Worm (Caenorhabditis elegans) whole organism, young adult: ENCODE results near the gene T02H6.7.

ENCODE experiments used
- C17E4.6 ChIP-seq: fragments of 200-800 bp; sonication (Bioruptor generic); IDR thresholded peaks from 2 replicates; pipeline ENCODE4 v1.3.6; 2022; ENCODE audit warnings: missing genetic modification reagents, missing genetic modification characterization, missing compliant biosample characterization
- T07F8.4 ChIP-seq: sonication (generic microtip); optimal IDR thresholded peaks from 2 replicates; lab custom pipeline; 2016; ENCODE audit warnings: mild to moderate bottlenecking, missing genetic modification characterization, moderate library complexity, missing compliant biosample characterization
- ZK185.1 ChIP-seq: sonication (generic microtip); optimal IDR thresholded peaks from 2 replicates; lab custom pipeline; 2016; ENCODE audit warnings: mild to moderate bottlenecking, missing genetic modification characterization, missing compliant biosample characterization; ENCODE audit not compliant: poor library complexity, severe bottlenecking
- ama-1 ChIP-seq, 3 experiments: fragments of 150-350 bp in 1 of 3; sonication (generic microtip) in 2 of 3; optimal IDR thresholded peaks; 2 replicates each; lab custom pipeline; 2014 to 2018; ENCODE audit warnings: missing biosample characterization in 2 of 3, missing genetic modification characterization in 2 of 3, missing genetic modification reagents in 2 of 3
- aptf-3 ChIP-seq: fragments of 200-800 bp; sonication (Bioruptor generic); IDR thresholded peaks from 2 replicates; pipeline ENCODE4 v1.3.6; 2022; ENCODE audit warnings: missing genetic modification characterization, missing compliant biosample characterization
- ceh-79 ChIP-seq: sonication (generic microtip); optimal IDR thresholded peaks from 2 replicates; lab custom pipeline; 2017; ENCODE audit warnings: mild to moderate bottlenecking, missing genetic modification characterization, missing compliant biosample characterization
- dpl-1 ChIP-seq: fragments of 150-350 bp; optimal IDR thresholded peaks from 2 replicates; lab custom pipeline; 2014; ENCODE audit warnings: missing biosample characterization, missing genetic modification reagents, missing genetic modification characterization
- egl-18 ChIP-seq: fragments of 200-800 bp; sonication (Bioruptor generic); IDR thresholded peaks from 2 replicates; pipeline ENCODE4 v1.3.6; 2022; ENCODE audit warnings: missing genetic modification reagents, missing genetic modification characterization, missing compliant biosample characterization
- hmg-1.2 ChIP-seq: fragments of 200-800 bp; sonication (Bioruptor generic); IDR thresholded peaks from 2 replicates; pipeline ENCODE4 v1.3.6; 2022; ENCODE audit warnings: missing genetic modification reagents, missing genetic modification characterization, missing compliant biosample characterization
- let-526 ChIP-seq: fragments of 200-800 bp; sonication (Bioruptor generic); IDR thresholded peaks from 2 replicates; pipeline ENCODE4 v1.3.6; 2022; ENCODE audit warnings: missing genetic modification reagents, missing genetic modification characterization, missing compliant biosample characterization
- let-607 ChIP-seq, 2 experiments: fragments of 200-800 bp in 1 of 2; sonication (Bioruptor generic) in 1 of 2; sonication (generic microtip) in 1 of 2; optimal IDR thresholded peaks; 2 replicates each; lab custom pipeline; 2016 to 2018; ENCODE audit warnings: mild to moderate bottlenecking in 2 of 2, missing compliant biosample characterization in 2 of 2, missing genetic modification characterization in 2 of 2, moderate library complexity in 2 of 2, missing genotype in 1 of 2
- madf-6 ChIP-seq: fragments of 200-800 bp; sonication (Bioruptor generic); IDR thresholded peaks from 2 replicates; pipeline ENCODE4 v1.3.6; 2022; ENCODE audit warnings: missing genetic modification reagents, missing genetic modification characterization, missing compliant biosample characterization
- sea-2 ChIP-seq: fragments of 200-800 bp; sonication (Bioruptor generic); IDR thresholded peaks from 2 replicates; pipeline ENCODE4 v1.3.6; 2022; ENCODE audit warnings: missing genetic modification characterization, missing compliant biosample characterization
- zim-3 ChIP-seq: sonication (generic microtip); optimal IDR thresholded peaks from 2 replicates; lab custom pipeline; 2017; ENCODE audit warnings: mild to moderate bottlenecking, missing genetic modification characterization, moderate library complexity, missing compliant biosample characterization

- TF ChIP-seq ceh-79 (tag; lab: Kevin White, UChicago): no peak
- TF ChIP-seq C17E4.6 (GFP tag; lab: Robert Waterston, UW): no peak
- no peak for TF ChIP-seq madf-6 (GFP tag; lab: Robert Waterston, UW)
- no peak for TF ChIP-seq ZK185.1 (tag; lab: Kevin White, UChicago)
- TF ChIP-seq T07F8.4 (tag; lab: Kevin White, UChicago): no peak
- no peak for TF ChIP-seq ama-1 (optimal IDR thresholded peaks at IDR 0.05; lab: Kevin White, UChicago)
- TF ChIP-seq ama-1 (GFP tag; optimal IDR thresholded peaks at IDR 0.05; lab: Kevin White, UChicago): no peak
- no peak for TF ChIP-seq egl-18 (GFP tag; lab: Robert Waterston, UW)
- TF ChIP-seq sea-2 (GFP tag; lab: Robert Waterston, UW): no peak
- TF ChIP-seq hmg-1.2 (GFP tag; lab: Robert Waterston, UW): no peak
- no peak for TF ChIP-seq aptf-3
- TF ChIP-seq dpl-1 (GFP tag; lab: Kevin White, UChicago): no peak
- no peak for TF ChIP-seq let-607 (tag; optimal IDR thresholded peaks at IDR 0.05; lab: Kevin White, UChicago)
- TF ChIP-seq let-526: no peak
- TF ChIP-seq zim-3 (tag; lab: Kevin White, UChicago): no peak
Observed at ce11 chrII:682326-682725, at the start of gene T02H6.7.
